Fruit fly (Drosophila melanogaster): ENCODE results near the gene Mzt1.

Mzt1 gene

DNA sequence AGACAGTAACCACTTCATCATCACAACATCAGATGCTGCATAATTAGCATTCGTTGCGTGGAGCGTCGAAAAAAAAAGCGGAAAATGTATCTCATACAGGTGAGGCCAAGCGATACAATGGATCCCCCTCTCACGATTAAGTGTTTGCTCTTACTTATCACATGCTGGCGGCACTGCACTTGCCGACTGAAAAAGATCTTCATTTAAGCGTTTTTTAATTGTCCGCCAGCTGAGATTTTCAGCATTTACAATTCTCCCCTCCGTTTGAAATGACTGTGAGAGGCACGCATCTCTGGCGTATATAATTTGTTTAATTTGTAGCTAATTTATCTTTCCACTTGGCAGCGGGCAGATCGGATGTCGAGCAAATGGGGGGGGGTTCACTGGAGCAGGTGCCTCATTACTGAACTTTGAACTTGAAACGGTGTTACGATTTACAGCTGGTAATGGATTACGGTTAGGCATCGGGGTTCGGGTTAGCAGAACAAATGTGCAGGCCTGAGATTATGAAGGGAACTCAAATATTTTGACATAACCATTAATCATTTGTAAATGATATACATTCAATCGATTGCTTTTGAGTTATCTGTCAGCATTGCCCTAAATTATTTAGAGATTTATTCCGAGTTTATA lies at the start of gene Mzt1:
Gene Mzt1, plus strand, starts transcription at position 583 of the 633 bp plus-strand sequence.
- TF ChIP-seq noc (tag; optimal IDR thresholded peaks at IDR 0.05), result no peak

DNA sequence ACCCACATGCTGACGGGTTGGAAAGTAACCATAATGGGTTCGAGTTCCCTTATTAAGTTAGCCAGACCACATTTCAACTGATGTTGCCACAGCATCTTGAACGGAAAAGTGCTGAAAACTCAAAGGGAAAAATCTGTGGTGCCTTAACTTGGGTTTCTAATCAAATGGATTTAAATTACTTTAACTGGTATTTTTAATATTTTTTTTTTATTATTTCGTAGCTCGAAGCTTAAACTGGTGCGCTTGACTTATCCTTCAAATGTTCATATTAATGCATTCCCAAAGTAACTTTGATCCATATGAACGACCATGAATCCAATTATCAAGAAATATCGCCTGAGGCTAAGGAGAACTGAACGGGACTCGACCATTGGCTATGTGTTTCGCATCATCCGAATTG lies 28.8 kb upstream of the Mzt1 start, which contains the start of gene CG13801:
Gene CG13801, plus strand, starts transcription at position 301 of the 400 bp plus-strand sequence.
- TF ChIP-seq noc (tag; optimal IDR thresholded peaks at IDR 0.05), result no peak

DNA sequence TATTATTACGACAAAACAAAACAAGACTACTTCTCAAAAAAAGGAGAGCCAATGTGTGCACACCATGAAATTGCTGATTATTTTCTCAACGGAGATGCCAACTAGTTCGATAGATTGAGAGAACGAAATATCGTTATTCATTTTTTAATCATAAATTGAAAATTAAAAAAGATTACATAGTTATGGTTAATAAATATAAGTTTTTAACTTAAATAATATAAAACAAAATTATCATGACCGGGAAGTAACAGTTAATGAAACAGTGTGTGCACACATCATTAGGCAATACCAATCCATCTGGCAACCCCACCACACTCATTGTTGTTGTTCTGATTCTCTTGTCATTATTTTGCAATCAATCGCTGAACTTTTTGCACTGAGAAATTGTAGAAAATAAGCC lies 17.2 kb upstream of the Mzt1 start, which contains the start of the genes CG1317 and CG8993:
Gene CG1317, minus strand, starts transcription at position 58 of the 400 bp plus-strand sequence.
Gene CG8993, plus strand, starts transcription at position 318 of the 400 bp plus-strand sequence.
- TF ChIP-seq noc (tag; optimal IDR thresholded peaks at IDR 0.05), result peak; percentile 23

DNA sequence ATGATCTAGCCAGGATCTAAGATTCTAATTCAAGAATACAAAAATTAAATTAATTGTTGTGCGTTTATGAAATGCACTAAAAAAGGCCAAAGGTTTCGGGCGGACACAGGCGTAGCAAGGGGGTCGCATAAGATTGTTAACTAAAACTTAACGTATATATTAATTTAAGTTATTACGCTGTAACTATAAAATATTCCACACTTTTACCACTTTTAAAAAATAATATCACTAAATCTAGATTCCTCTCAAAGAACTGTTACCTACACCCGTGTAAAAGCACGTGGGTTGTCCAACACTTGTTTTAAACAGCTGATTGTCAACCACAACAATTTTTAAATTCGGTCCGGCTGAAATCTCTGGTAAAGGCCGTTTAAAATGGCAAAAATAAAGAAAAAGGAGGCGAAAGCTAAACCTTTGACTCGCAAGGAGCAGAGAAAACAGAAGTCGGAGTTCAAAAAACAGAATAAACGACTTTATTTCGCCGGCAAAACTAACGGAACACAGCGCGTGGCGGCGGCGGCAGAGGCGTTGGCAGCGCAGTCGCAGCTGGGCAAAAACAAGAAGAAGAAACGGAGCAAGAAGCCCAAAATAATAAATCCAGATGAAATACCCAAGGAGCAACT lies 15.5 kb upstream of the Mzt1 start, which contains the start of the genes mRpL23 and CG9004:
Gene mRpL23, minus strand, starts transcription at position 284 of the 623 bp plus-strand sequence.
Gene CG9004, plus strand, starts transcription at position 308 of the 623 bp plus-strand sequence.
- peak; percentile 98 for TF ChIP-seq noc (tag; optimal IDR thresholded peaks at IDR 0.05)

DNA sequence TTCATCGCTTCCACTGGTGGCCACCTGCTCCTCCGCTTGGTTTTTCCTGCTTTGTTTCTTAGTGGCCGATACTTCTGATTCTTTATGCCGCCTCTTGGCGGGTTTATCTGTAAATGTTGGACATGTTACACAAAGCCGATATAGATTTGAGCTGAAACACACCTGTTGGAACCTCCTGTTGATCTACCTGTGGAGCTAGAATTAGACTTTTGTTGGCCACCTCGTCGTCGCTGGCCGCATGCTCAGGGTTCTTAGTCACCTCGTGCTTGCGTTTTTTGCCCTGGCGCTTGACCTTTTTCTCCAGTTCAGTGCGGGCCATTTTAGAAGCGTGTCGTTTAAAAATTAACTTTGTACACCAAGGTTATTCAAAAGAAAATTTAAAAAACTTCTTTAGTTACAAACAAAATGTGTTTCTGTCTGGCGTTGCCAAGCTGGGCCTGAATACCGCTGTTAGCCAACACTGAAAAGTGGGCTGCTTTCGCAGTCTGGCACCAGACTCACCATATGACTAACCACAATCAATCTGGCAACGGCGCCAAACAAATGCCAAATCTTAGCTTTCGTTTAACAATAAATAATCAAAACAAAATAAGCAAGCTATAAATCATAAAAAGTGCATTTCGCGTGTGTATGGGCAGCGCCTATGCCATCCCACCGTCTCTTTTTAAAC lies 11.8 kb upstream of the Mzt1 start, which contains the start of the genes CG15877 and Svil:
Gene CG15877, minus strand, starts transcription at position 443 of the 670 bp plus-strand sequence.
Gene Svil, plus strand, starts transcription at position 542 of the 670 bp plus-strand sequence.
- TF ChIP-seq noc (tag; optimal IDR thresholded peaks at IDR 0.05), result no peak

DNA sequence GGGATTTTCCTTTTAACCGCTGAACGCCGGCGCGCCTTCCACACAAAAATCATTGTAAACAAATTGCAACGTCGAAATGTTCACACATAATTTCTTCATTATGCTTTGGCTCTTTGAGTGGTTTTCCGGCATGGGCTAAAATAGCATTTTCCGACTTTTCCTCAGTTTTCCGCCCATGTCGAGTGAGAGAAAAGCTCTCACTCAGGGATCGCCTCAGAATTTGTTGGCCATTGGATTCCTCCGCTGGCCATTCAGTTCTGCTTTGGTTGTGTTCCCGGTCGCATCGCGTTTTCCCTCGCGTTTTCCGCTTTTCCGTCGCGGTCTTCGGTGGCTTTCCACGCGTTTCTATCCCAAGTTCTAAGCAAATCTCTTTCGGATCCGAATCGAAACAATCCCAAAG lies 10.5 kb upstream of the Mzt1 start:
- TF ChIP-seq noc (tag; optimal IDR thresholded peaks at IDR 0.05), result no peak

DNA sequence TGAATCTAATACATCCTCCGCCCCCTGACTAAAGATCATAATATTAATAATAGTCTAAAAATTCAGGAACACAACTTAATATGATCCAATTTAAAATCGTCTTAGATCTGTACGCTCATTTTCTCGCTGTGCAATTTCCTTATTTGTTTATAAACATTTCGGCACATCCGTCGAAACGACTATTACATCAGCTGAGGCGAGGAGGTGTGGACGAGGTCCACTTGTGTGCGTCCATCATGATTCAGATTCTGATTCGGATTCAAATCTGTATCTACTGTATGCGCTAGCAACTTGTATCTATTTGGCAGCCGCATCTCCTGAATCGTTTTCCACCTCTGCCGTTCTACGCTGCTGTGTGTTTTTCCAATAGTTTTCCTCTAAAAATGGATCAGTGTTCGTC lies 9.6 kb upstream of the Mzt1 start:
- no peak for TF ChIP-seq noc (tag; optimal IDR thresholded peaks at IDR 0.05)

DNA sequence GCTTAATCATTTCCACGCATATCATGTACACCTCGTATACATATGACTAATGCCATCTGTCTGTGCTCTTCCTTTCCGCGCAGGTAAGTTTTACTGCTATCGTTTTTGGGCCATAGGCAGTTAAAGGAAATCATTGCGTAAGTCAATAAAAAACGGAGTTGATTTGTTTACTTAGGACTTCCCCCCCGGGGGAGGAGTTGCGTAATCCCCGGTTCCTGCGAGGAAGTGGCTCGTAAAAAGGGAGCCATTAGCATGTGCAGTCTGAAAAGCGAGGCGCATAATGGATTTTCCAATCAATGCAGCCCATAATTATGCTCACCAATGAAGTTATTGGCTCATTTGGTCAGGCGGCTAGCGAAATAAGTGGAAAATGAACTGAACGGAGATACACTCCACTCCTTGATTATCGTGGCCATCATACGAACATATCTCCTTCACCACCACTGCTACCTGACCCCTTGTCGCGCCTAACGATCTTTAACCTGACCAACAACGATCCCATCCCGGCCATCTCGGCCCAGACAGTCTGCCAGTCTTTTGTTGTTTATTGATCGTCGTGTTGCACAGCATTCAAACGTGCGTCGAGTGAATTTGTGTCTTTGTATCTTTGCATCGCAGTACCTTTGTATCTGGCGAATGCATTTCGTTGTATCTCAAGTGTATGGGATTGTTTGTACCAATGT lies 3.6 kb upstream of the Mzt1 start:
- no peak for TF ChIP-seq noc (tag; optimal IDR thresholded peaks at IDR 0.05)

DNA sequence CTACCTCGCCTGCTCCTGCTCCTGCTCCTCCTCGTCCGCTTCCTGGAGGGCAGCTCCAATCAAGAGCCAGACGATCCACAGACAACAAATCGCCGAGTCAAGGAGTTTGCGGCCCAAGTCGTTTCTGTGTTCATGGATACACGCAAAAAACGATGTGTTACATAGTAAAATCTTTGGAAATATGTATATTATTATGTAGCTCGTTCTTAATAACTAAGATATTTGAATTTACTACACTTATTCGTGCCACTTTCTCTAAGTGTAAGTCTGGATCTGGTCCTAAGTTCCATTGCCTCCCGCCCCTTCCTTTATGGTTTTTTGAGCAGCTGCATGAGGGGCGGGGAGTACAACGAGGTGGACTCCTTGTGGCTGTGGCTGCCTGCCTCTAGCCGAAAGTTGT lies 2.6 kb upstream of the Mzt1 start:
- TF ChIP-seq noc (tag; optimal IDR thresholded peaks at IDR 0.05), result no peak

DNA sequence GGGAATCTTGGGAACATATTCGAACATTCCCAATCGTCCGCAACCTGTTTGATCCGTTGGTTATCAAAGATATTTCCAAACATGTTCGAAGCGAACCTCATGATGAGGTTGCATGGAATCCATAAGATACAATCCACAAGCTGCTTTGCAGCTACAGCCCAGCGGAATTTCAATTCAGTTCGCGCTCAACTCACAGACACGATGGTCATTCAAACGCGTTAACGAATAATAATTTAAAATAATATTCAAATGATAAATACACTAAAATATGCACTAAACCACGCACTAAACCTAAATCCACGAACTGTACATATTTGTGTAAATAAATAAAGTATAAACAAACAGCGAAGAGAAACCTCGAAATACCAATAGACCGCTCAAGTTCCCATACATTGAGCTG lies 1.2 kb upstream of the Mzt1 start:
- TF ChIP-seq noc (tag; optimal IDR thresholded peaks at IDR 0.05), result no peak

DNA sequence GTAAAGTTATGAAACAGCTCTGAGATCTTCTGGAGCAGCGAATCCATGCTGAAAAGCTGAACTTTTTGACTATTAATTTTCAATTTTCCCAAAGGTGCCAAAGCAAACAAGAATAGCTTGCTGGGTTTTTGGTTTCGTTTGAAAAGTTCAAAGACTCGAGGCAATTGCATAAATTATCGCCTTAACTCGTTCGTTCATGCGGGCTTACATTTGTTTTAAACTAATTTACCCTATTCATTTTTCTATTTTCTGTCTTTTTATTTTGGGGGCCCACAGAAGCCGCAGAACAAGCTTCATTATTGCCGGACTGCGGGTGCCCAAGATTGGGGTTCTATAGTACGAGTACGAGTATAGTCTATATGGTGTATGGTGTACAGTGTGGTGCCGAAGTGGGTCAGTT lies 1.8 kb downstream of the Mzt1 start, which contains the start of the genes CG32298 and CG32299:
Gene CG32298, minus strand, starts transcription at position 101 of the 400 bp plus-strand sequence.
Gene CG32299, minus strand, starts transcription at position 101 of the 400 bp plus-strand sequence.
- no peak for TF ChIP-seq noc (tag; optimal IDR thresholded peaks at IDR 0.05)

DNA sequence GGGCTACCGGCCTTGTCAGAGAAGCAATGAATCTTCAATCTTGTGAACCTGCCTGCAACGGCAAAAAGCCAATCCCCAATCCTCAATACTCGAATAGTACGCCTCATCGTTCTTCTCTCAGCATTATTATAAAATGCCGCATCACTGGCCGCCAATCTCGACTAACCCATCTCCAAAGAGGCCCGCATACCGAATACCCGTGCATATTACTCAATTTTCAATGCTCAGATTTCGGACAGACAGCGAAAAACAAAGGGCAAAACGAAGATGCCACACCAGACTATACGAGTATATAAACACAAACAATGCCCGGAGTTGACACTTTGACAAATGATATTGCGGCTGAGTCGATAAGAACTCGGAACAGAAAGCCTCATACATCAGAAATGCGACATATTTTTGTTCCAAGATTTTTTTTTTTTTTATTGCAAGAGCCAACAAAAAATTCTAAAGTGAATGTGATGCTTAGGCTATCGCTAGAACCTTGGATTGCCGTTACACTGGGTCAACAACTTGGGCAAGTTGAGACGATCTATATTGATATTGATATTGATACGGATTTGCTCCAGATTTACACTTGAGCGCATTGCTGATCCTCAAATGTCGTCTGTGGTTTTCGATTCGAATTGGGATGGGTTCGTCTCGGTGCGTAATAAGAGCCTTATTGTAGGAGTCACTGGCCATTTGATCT lies 3.8 kb downstream of the Mzt1 start:
- TF ChIP-seq noc (tag; optimal IDR thresholded peaks at IDR 0.05), result no peak

DNA sequence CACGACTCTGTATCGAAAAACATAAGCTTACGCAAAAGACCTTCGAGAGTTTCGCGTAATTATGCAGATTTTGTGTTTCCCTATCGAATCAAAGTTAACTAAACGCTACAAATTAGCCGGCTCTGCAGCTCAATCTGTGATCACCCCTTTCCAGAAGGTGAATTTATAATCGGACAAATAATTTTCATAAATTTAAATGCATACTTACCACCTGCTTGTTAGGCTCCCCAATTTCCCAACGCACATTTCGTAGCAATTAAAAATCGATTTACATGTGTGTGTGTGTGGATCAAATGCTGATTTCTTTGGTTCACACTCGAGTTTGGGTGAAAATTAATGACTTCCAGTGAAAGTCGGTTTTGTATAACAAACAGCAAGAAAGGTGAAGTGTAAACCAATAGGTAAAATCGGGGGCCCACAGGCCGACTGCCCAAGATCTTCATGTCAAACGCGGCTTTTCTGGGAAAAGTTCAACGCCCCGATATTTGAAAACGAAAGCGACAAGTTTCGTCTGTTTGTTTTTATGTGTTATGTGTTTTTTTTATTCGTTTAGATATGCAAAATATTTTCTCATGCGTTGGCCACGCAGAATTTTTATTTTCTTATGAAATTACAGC lies 8.6 kb downstream of the Mzt1 start:
- TF ChIP-seq noc (tag; optimal IDR thresholded peaks at IDR 0.05), result no peak

DNA sequence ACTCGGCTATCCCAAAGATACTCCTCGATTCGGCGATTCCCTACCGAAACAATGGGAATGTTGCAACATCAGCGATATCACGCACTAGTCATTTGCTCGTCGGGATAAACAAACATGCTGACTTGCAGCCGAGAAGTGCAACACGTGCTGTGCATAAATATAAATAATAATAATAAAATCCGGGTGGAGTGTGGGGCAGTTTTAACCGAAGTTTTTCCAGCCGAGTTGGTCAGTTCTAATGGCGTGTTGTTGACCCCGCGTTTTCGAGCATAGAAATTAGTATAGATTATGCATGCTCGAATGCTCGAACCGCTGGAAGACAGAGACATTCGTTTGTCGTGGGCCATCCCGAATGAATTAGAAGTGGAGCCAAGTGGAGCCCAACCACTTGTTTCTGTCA lies 9.6 kb downstream of the Mzt1 start:
- no peak for TF ChIP-seq noc (tag; optimal IDR thresholded peaks at IDR 0.05)

DNA sequence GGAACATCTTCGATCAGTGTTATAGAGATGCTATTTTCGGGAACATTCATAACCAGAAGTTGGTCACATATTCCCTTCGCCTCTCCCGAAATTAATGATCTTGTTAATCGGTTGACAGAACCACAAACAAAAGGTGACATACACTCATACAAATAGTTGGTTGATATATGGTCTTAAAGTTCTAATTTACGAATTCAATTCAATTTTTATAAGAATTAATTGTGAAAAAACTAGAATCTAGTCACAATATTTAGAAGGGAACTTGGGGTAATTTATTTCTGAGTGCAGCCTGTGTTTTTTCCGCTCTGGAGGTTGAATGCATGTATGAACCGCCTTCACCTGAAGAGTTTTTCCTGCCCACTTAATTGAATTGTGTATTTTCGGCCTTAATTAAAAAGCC lies 10.7 kb downstream of the Mzt1 start:
- TF ChIP-seq noc (tag; optimal IDR thresholded peaks at IDR 0.05), result no peak

All from whole organism, larva.